Fruit fly (Drosophila melanogaster) whole organism, embryonic: ENCODE data around the gene Enoph.

Source experiments
- Bdp1 ChIP-seq: fragments of 200-800 bp; sonication (Bioruptor generic); optimal IDR thresholded peaks from 3 replicates; lab custom pipeline; 2016; ENCODE audit warnings: missing biosample characterization, missing genetic modification characterization
- BtbVII ChIP-seq: fragments of 200-800 bp; sonication (Bioruptor generic); optimal IDR thresholded peaks from 3 replicates; lab custom pipeline; 2017; ENCODE audit warnings: missing biosample characterization, mild to moderate bottlenecking, missing genetic modification characterization
- CG10959 ChIP-seq: fragments of 200-800 bp; sonication (Bioruptor generic); IDR thresholded peaks from 2 replicates; pipeline ENCODE4 v1.3.6; 2022; ENCODE audit warnings: missing biosample characterization, missing genetic modification characterization
- CG1233 ChIP-seq: fragments of 200-800 bp; sonication (Bioruptor generic); optimal IDR thresholded peaks from 4 replicates; lab custom pipeline; 2018; ENCODE audit warnings: missing biosample characterization, mild to moderate bottlenecking, missing genetic modification characterization
- CG13624 ChIP-seq: fragments of 200-800 bp; sonication (Bioruptor generic); optimal IDR thresholded peaks from 2 replicates; lab custom pipeline; 2016; ENCODE audit warnings: missing biosample characterization, missing genetic modification characterization
- CG14441 ChIP-seq: fragments of 200-800 bp; sonication (Bioruptor generic); IDR thresholded peaks from 2 replicates; pipeline ENCODE4 v1.3.6; 2022; ENCODE audit warnings: missing biosample characterization, missing genetic modification characterization
- CG15073 ChIP-seq: fragments of 200-800 bp; sonication (Bioruptor generic); optimal IDR thresholded peaks from 2 replicates; lab custom pipeline; 2016; ENCODE audit warnings: missing biosample characterization, missing genetic modification characterization
- CG1647 ChIP-seq: fragments of 200-800 bp; sonication (Bioruptor generic); optimal IDR thresholded peaks from 3 replicates; lab custom pipeline; 2016; ENCODE audit warnings: missing biosample characterization, missing genetic modification characterization
- CG16779 ChIP-seq: fragments of 200-800 bp; sonication (Bioruptor generic); IDR thresholded peaks from 2 replicates; pipeline ENCODE4 v1.3.6; 2022; ENCODE audit warnings: missing biosample characterization, missing genetic modification characterization
- CG16813 ChIP-seq: fragments of 200-800 bp; sonication (Bioruptor generic); IDR thresholded peaks from 3 replicates; pipeline ENCODE4 v1.3.6; 2022; ENCODE audit warnings: missing biosample characterization, missing genetic modification characterization; ENCODE audit not compliant: partially characterized antibody
- CG17612 ChIP-seq: fragments of 200-800 bp; sonication (Bioruptor generic); IDR thresholded peaks from 2 replicates; pipeline ENCODE4 v1.3.6; 2022; ENCODE audit warnings: missing biosample characterization, missing genetic modification characterization
- CG17829 ChIP-seq: fragments of 200-800 bp; optimal IDR thresholded peaks from 2 replicates; lab custom pipeline; 2019; ENCODE audit warnings: missing biosample characterization, mild to moderate bottlenecking, missing genetic modification characterization, moderate library complexity
- CG17912 ChIP-seq: fragments of 200-800 bp; sonication (Bioruptor generic); optimal IDR thresholded peaks from 2 replicates; lab custom pipeline; 2018; ENCODE audit warnings: missing biosample characterization, mild to moderate bottlenecking, missing genetic modification characterization
- CG2678 ChIP-seq: fragments of 200-800 bp; sonication (Bioruptor generic); optimal IDR thresholded peaks from 3 replicates; lab custom pipeline; 2019; ENCODE audit warnings: missing biosample characterization, mild to moderate bottlenecking, missing genetic modification characterization, moderate library complexity
- CG31365 ChIP-seq: fragments of 200-800 bp; sonication (Bioruptor generic); optimal IDR thresholded peaks from 2 replicates; lab custom pipeline; 2018; ENCODE audit warnings: missing biosample characterization, mild to moderate bottlenecking, missing genetic modification characterization
- CG3281 ChIP-seq: fragments of 200-800 bp; sonication (Bioruptor generic); optimal IDR thresholded peaks from 3 replicates; lab custom pipeline; 2017; ENCODE audit warnings: missing biosample characterization, mild to moderate bottlenecking, missing genetic modification characterization
- CG33213 ChIP-seq: fragments of 200-800 bp; sonication (Bioruptor generic); optimal IDR thresholded peaks from 3 replicates; lab custom pipeline; 2016; ENCODE audit warnings: missing biosample characterization, missing genetic modification characterization
- CG3407 ChIP-seq: fragments of 200-800 bp; sonication (Bioruptor generic); optimal IDR thresholded peaks from 2 replicates; lab custom pipeline; 2018; ENCODE audit warnings: missing biosample characterization, mild to moderate bottlenecking, missing genetic modification characterization
- CG34224 ChIP-seq: fragments of 200-800 bp; sonication (Bioruptor generic); IDR thresholded peaks from 3 replicates; pipeline ENCODE4 v1.3.6; 2022; ENCODE audit warnings: missing biosample characterization, missing genetic modification characterization; ENCODE audit not compliant: partially characterized antibody
- CG3847 ChIP-seq: fragments of 200-800 bp; sonication (Bioruptor generic); IDR thresholded peaks from 2 replicates; pipeline ENCODE4 v1.3.6; 2022; ENCODE audit warnings: missing biosample characterization, missing genetic modification characterization
- CG6854 ChIP-seq: fragments of 200-800 bp; sonication (Bioruptor generic); optimal IDR thresholded peaks from 3 replicates; lab custom pipeline; 2017; ENCODE audit warnings: missing biosample characterization, mild to moderate bottlenecking, missing genetic modification characterization
- CG7987 ChIP-seq: fragments of 200-800 bp; sonication (Bioruptor generic); optimal IDR thresholded peaks from 2 replicates; lab custom pipeline; 2018; ENCODE audit warnings: missing biosample characterization, mild to moderate bottlenecking, missing genetic modification characterization, moderate library complexity
- CG9609 ChIP-seq: fragments of 200-800 bp; sonication (Bioruptor generic); optimal IDR thresholded peaks from 3 replicates; lab custom pipeline; 2016; ENCODE audit warnings: missing biosample characterization, missing genetic modification characterization
- Deaf1 ChIP-seq: fragments of 200-800 bp; optimal IDR thresholded peaks from 3 replicates; lab custom pipeline; 2019; ENCODE audit warnings: missing biosample characterization, mild to moderate bottlenecking, missing genetic modification characterization, moderate library complexity
- E2f2 ChIP-seq: fragments of 200-800 bp; sonication (Bioruptor generic); IDR thresholded peaks from 2 replicates; pipeline ENCODE4 v1.3.6; 2022; ENCODE audit warnings: missing biosample characterization, missing genetic modification characterization
- Fer1 ChIP-seq: fragments of 200-800 bp; sonication (Bioruptor generic); optimal IDR thresholded peaks from 2 replicates; lab custom pipeline; 2017; ENCODE audit warnings: missing biosample characterization, mild to moderate bottlenecking, missing genetic modification characterization
- Fer3 ChIP-seq: fragments of 200-800 bp; sonication (Bioruptor generic); optimal IDR thresholded peaks from 2 replicates; lab custom pipeline; 2018; ENCODE audit warnings: missing biosample characterization, mild to moderate bottlenecking, missing genetic modification characterization, moderate library complexity
- MESR4 ChIP-seq: fragments of 200-800 bp; sonication (Bioruptor generic); optimal IDR thresholded peaks from 2 replicates; lab custom pipeline; 2018; ENCODE audit warnings: missing biosample characterization, mild to moderate bottlenecking, missing genetic modification characterization, moderate library complexity
- Oaz ChIP-seq: fragments of 200-800 bp; sonication (Bioruptor generic); IDR thresholded peaks from 2 replicates; pipeline ENCODE4 v1.3.6; 2022; ENCODE audit warnings: missing biosample characterization, missing genetic modification characterization
- PHDP ChIP-seq: fragments of 200-800 bp; sonication (Bioruptor generic); optimal IDR thresholded peaks from 3 replicates; lab custom pipeline; 2018; ENCODE audit warnings: missing biosample characterization, mild to moderate bottlenecking, missing genetic modification characterization, moderate library complexity
- Vsx1 ChIP-seq: fragments of 200-800 bp; sonication (Bioruptor generic); optimal IDR thresholded peaks from 2 replicates; lab custom pipeline; 2017; ENCODE audit warnings: missing biosample characterization, mild to moderate bottlenecking, missing genetic modification characterization, missing genetic modification reagents
- ab ChIP-seq: fragments of 200-800 bp; sonication (Bioruptor generic); optimal IDR thresholded peaks from 2 replicates; lab custom pipeline; 2016; ENCODE audit warnings: missing biosample characterization, missing genetic modification characterization
- amos ChIP-seq: fragments of 200-800 bp; sonication (Bioruptor generic); IDR thresholded peaks from 2 replicates; pipeline ENCODE4 v1.3.6; 2022; ENCODE audit warnings: missing biosample characterization, missing genetic modification characterization; ENCODE audit not compliant: partially characterized antibody
- bab2 ChIP-seq: fragments of 200-800 bp; sonication (Bioruptor generic); optimal IDR thresholded peaks from 2 replicates; lab custom pipeline; 2016; ENCODE audit warnings: missing biosample characterization, missing genetic modification characterization
- br ChIP-seq: fragments of >200 bp; optimal IDR thresholded peaks from 2 replicates; lab custom pipeline; 2017
- corto ChIP-seq: fragments of 200-800 bp; sonication (Bioruptor generic); optimal IDR thresholded peaks from 2 replicates; lab custom pipeline; 2016; ENCODE audit warnings: missing biosample characterization, mild to moderate bottlenecking, missing genetic modification characterization, moderate library complexity
- crc ChIP-seq: fragments of 200-800 bp; sonication (Bioruptor generic); optimal IDR thresholded peaks from 2 replicates; lab custom pipeline; 2016; ENCODE audit warnings: missing biosample characterization, missing genetic modification characterization
- dan ChIP-seq: fragments of 200-800 bp; sonication (Bioruptor generic); IDR thresholded peaks from 2 replicates; pipeline ENCODE4 v1.3.6; 2022; ENCODE audit warnings: missing biosample characterization, missing genetic modification characterization
- dm ChIP-seq: fragments of 200-800 bp; sonication (Bioruptor generic); optimal IDR thresholded peaks from 3 replicates; lab custom pipeline; 2016; ENCODE audit warnings: missing biosample characterization, missing genetic modification characterization
- dmrt11E ChIP-seq: fragments of 200-800 bp; sonication (Bioruptor generic); optimal IDR thresholded peaks from 3 replicates; lab custom pipeline; 2018; ENCODE audit warnings: missing biosample characterization, mild to moderate bottlenecking, missing genetic modification characterization, moderate library complexity
- dpn ChIP-seq, 2 experiments: fragments of 200-800 bp; sonication (Bioruptor generic); optimal IDR thresholded peaks; 3 replicates each; lab custom pipeline; 2016; ENCODE audit warnings: missing biosample characterization in 2 of 2, missing genetic modification characterization in 2 of 2
- nmo ChIP-seq: fragments of 200-800 bp; sonication (Bioruptor generic); optimal IDR thresholded peaks from 2 replicates; lab custom pipeline; 2018; ENCODE audit warnings: missing biosample characterization, mild to moderate bottlenecking, missing genetic modification characterization, moderate library complexity
- pb ChIP-seq: fragments of 200-800 bp; sonication (Bioruptor generic); optimal IDR thresholded peaks from 3 replicates; lab custom pipeline; 2016; ENCODE audit warnings: missing biosample characterization, missing genetic modification characterization
- peb ChIP-seq: fragments of 200-800 bp; sonication (Bioruptor generic); IDR thresholded peaks from 2 replicates; pipeline ENCODE4 v1.3.6; 2022; ENCODE audit warnings: missing biosample characterization, missing genetic modification characterization
- prd ChIP-seq, 3 experiments: fragments of >200 bp in 2 of 3; fragments of 200-800 bp in 1 of 3; sonication (Bioruptor generic) in 1 of 3; optimal IDR thresholded peaks in 2 of 3; IDR thresholded peaks in 1 of 3; 2 replicates in 2 of 3; 3 replicates in 1 of 3; pipeline versions ENCODE4 v1.3.6 to Lab custom; 2017 to 2022; ENCODE audit warnings: missing biosample characterization in 1 of 3, missing genetic modification characterization in 1 of 3
- row ChIP-seq: fragments of 200-800 bp; sonication (Bioruptor generic); IDR thresholded peaks from 3 replicates; pipeline ENCODE4 v1.3.6; 2022; ENCODE audit warnings: missing biosample characterization, missing genetic modification characterization
- run ChIP-seq: fragments of 200-800 bp; sonication (Bioruptor generic); optimal IDR thresholded peaks from 3 replicates; lab custom pipeline; 2018; ENCODE audit warnings: missing biosample characterization, mild to moderate bottlenecking, missing genetic modification characterization
- sd ChIP-seq: fragments of 200-800 bp; sonication (Bioruptor generic); optimal IDR thresholded peaks from 3 replicates; lab custom pipeline; 2018; ENCODE audit warnings: missing biosample characterization, mild to moderate bottlenecking, missing genetic modification characterization, moderate library complexity
- tin ChIP-seq: fragments of 200-800 bp; sonication (Bioruptor generic); optimal IDR thresholded peaks from 3 replicates; lab custom pipeline; 2016; ENCODE audit warnings: missing biosample characterization, missing genetic modification characterization

Gene Enoph

DNA sequence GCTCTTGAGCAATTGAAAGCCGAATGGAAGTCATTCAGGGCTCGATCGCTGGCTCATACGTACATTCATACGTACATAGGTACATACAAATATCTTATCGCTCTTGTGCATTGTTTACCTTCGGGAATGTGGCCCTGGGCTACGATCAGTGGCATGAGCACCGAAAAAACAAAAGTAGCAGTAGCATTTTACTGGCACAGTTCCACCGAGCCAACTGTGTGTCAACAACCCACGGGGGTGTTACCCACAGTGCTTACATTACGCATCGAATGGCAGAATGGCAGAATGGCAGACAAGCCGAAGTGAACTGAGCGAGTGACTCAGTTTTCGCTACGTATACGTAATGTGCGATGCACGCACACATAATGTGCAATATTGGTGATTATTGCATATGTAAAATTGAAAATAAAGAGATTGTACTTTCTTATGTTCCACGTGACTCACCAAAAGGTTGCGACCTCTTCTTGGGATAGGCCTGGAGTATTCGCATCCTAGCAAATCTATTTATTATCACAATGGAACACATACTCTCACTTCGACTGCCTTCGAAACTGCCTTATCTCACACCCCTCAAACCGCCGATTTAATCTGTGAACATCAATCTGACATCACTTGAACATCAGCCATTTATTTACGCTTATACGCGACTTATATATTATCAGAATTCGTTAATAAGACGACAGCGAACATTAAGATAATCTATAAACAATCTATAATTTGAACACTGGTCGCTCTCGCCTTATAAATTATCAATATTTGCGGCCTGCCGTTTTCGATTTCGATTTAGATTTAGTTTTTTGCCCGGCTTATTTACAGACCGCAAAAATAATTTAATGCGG, 46.7 kb upstream of the Enoph start (continued):
- no peak for TF ChIP-seq row
- TF ChIP-seq corto (GFP tag; lab: Kevin White, UChicago) = no peak
- no peak for TF ChIP-seq CG31365 (tag; lab: Kevin White, UChicago)
- TF ChIP-seq CG33213 = no peak
- TF ChIP-seq pb (GFP tag; lab: Kevin White, UChicago) = no peak
- TF ChIP-seq CG7987 (GFP tag; lab: Kevin White, UChicago) = no peak
- TF ChIP-seq Fer1 (GFP tag; lab: Kevin White, UChicago) = peak; percentile 14
- no peak for TF ChIP-seq tin (GFP tag; lab: Kevin White, UChicago)
- TF ChIP-seq nmo (GFP tag; lab: Kevin White, UChicago) = no peak
- no peak for TF ChIP-seq peb (GFP tag; lab: Robert Waterston, UW)
- TF ChIP-seq CG34224 = no peak
- TF ChIP-seq sd = peak; percentile 80
- no peak for TF ChIP-seq dm (GFP tag; lab: Kevin White, UChicago)
- peak; percentile 21 for TF ChIP-seq CG1233 (GFP tag; lab: Kevin White, UChicago)
- no peak for TF ChIP-seq CG1647 (GFP tag; lab: Kevin White, UChicago)
- TF ChIP-seq CG16813 (GFP tag; lab: Robert Waterston, UW) = no peak
- TF ChIP-seq CG3847 = no peak
- no peak for TF ChIP-seq CG17912 (GFP tag; lab: Kevin White, UChicago)
- TF ChIP-seq Fer3 (tag; lab: Kevin White, UChicago) = no peak
- no peak for TF ChIP-seq CG15073 (GFP tag; lab: Kevin White, UChicago)
- no peak for TF ChIP-seq amos (GFP tag; lab: Robert Waterston, UW)
- TF ChIP-seq bab2 (GFP tag; lab: Kevin White, UChicago) = no peak
- no peak for TF ChIP-seq CG16779 (GFP tag; lab: Robert Waterston, UW)
- TF ChIP-seq CG10959 (GFP tag; lab: Robert Waterston, UW) = no peak
- TF ChIP-seq E2f2 (GFP tag; lab: Robert Waterston, UW) = 0 out of 2 replicates have a peak, but pooled peaks have one; percentile 29
- TF ChIP-seq CG13624 (GFP tag; lab: Kevin White, UChicago) = no peak
- no peak for TF ChIP-seq CG9609 (GFP tag; lab: Kevin White, UChicago)
- no peak for TF ChIP-seq BtbVII (GFP tag; lab: Kevin White, UChicago)
- TF ChIP-seq dmrt11E (tag; lab: Kevin White, UChicago) = no peak
- TF ChIP-seq CG3281 (GFP tag; lab: Kevin White, UChicago) = no peak
- no peak for TF ChIP-seq CG17829 (tag; lab: Kevin White, UChicago)
- TF ChIP-seq dpn (GFP tag; optimal IDR thresholded peaks at IDR 0.05; lab: Kevin White, UChicago) = no peak
- TF ChIP-seq Vsx1 (GFP tag; lab: Kevin White, UChicago) = no peak
- no peak for TF ChIP-seq CG6854 (GFP tag; lab: Kevin White, UChicago)
- peak; percentile 2 for TF ChIP-seq CG2678
- TF ChIP-seq CG17612 (GFP tag; lab: Robert Waterston, UW) = no peak
- TF ChIP-seq PHDP = no peak
- TF ChIP-seq Oaz (GFP tag; lab: Robert Waterston, UW) = no peak
- no peak for TF ChIP-seq ab (GFP tag; lab: Kevin White, UChicago)
- peak; percentile 15 for TF ChIP-seq Deaf1 (tag; lab: Kevin White, UChicago)
- TF ChIP-seq CG14441 (GFP tag; lab: Robert Waterston, UW) = no peak
- TF ChIP-seq br (lab: Kevin White, UChicago) = no peak
- TF ChIP-seq dan = no peak; the same call in 1 of the 2 replicates
- TF ChIP-seq MESR4 (GFP tag; lab: Kevin White, UChicago) = no peak
- TF ChIP-seq prd (optimal IDR thresholded peaks at IDR 0.05; lab: Kevin White, UChicago) = no peak
- TF ChIP-seq prd (GFP tag; IDR thresholded peaks at IDR 0.05; lab: Robert Waterston, UW) = peak; percentile 33; the same call in 1 of the 3 replicates
- TF ChIP-seq crc (GFP tag; lab: Kevin White, UChicago) = no peak
- no peak for TF ChIP-seq Bdp1
- no peak for TF ChIP-seq run (tag; lab: Kevin White, UChicago)
- no peak for TF ChIP-seq CG3407
